Worm (Caenorhabditis elegans) whole organism, L4 larva: ENCODE results near the gene C34D4.4.
A peak's percentile ranks its signal among the peaks of the same experiment; 100 is the strongest.

ENCODE experiments used
- F10B5.3 ChIP-seq: sonication (generic microtip); optimal IDR thresholded peaks from 2 replicates; lab custom pipeline; 2016; ENCODE audit warnings: mild to moderate bottlenecking, missing genetic modification characterization, missing compliant biosample characterization
- F26F4.8 ChIP-seq: fragments of 200-800 bp; sonication (Bioruptor generic); conservative IDR thresholded peaks from 2 replicates; pipeline ENCODE4 v1.3.6; 2022; ENCODE audit warnings: missing genetic modification characterization, missing compliant biosample characterization
- R02D3.7 ChIP-seq: fragments of 150-350 bp; sonication (generic microtip); optimal IDR thresholded peaks from 3 replicates; lab custom pipeline; 2014; ENCODE audit warnings: missing biosample characterization, missing genetic modification characterization
- T20F7.1 ChIP-seq: fragments of 200-800 bp; sonication (Bioruptor generic); optimal IDR thresholded peaks from 2 replicates; lab custom pipeline; 2018; ENCODE audit warnings: mild to moderate bottlenecking, missing genetic modification characterization, missing compliant biosample characterization
- Y48G9A.11 ChIP-seq: fragments of 200-800 bp; sonication (Bioruptor generic); IDR thresholded peaks from 2 replicates; pipeline ENCODE4 v1.3.6; 2022; ENCODE audit warnings: missing genetic modification reagents, missing genetic modification characterization, missing compliant biosample characterization
- ZK337.2 ChIP-seq: fragments of 200-800 bp; sonication (Bioruptor generic); IDR thresholded peaks from 2 replicates; pipeline ENCODE4 v1.3.6; 2022; ENCODE audit warnings: missing genetic modification reagents, missing genetic modification characterization, missing compliant biosample characterization
- arid-1 ChIP-seq: fragments of 200-800 bp; sonication (Bioruptor generic); conservative IDR thresholded peaks from 2 replicates; pipeline ENCODE4 v1.3.6; 2022; ENCODE audit warnings: missing genetic modification reagents, missing genetic modification characterization, missing compliant biosample characterization
- ces-1 ChIP-seq: fragments of 150-350 bp; sonication (generic microtip); optimal IDR thresholded peaks from 4 replicates; lab custom pipeline; 2014; ENCODE audit warnings: missing biosample characterization, missing genetic modification reagents, missing genetic modification characterization
- daf-12 ChIP-seq: fragments of 150-350 bp; optimal IDR thresholded peaks from 2 replicates; lab custom pipeline; 2014; ENCODE audit warnings: missing biosample characterization, missing genetic modification reagents, missing genetic modification characterization
- daf-16 ChIP-seq, 3 experiments: sonication (generic microtip); optimal IDR thresholded peaks; 2 replicates each; lab custom pipeline; 2016 to 2017; ENCODE audit warnings: missing genetic modification characterization in 3 of 3, missing genetic modification reagents in 3 of 3, mild to moderate bottlenecking in 2 of 3, missing compliant biosample characterization in 2 of 3, missing biosample characterization in 1 of 3, moderate library complexity in 1 of 3
- daf-19 ChIP-seq: fragments of 200-800 bp; sonication (Bioruptor generic); conservative IDR thresholded peaks from 2 replicates; pipeline ENCODE4 v1.3.6; 2022; ENCODE audit warnings: missing genetic modification characterization, missing compliant biosample characterization
- daf-8 ChIP-seq: fragments of 200-800 bp; sonication (Bioruptor generic); IDR thresholded peaks from 2 replicates; pipeline ENCODE4 v1.3.6; 2022; ENCODE audit warnings: missing genetic modification characterization, missing compliant biosample characterization
- dmd-6 ChIP-seq: fragments of 200-800 bp; sonication (Bioruptor generic); IDR thresholded peaks from 2 replicates; pipeline ENCODE4 v1.3.6; 2022; ENCODE audit warnings: missing genetic modification reagents, missing genetic modification characterization, missing compliant biosample characterization
- dve-1 ChIP-seq: sonication (generic microtip); optimal IDR thresholded peaks from 2 replicates; lab custom pipeline; 2017; ENCODE audit warnings: antibody characterized with exemption, mild to moderate bottlenecking, missing genetic modification characterization, missing compliant biosample characterization; ENCODE audit not compliant: insufficient read depth
- egl-27 ChIP-seq: sonication (generic microtip); optimal IDR thresholded peaks from 3 replicates; lab custom pipeline; 2017; ENCODE audit warnings: missing biosample characterization, missing genetic modification reagents, missing genetic modification characterization
- egl-43 ChIP-seq: fragments of 200-800 bp; sonication (Bioruptor generic); IDR thresholded peaks from 2 replicates; pipeline ENCODE4 v1.3.6; 2022; ENCODE audit warnings: missing genetic modification reagents, missing genetic modification characterization, missing compliant biosample characterization
- fkh-10 ChIP-seq: fragments of 150-350 bp; optimal IDR thresholded peaks from 2 replicates; lab custom pipeline; 2014; ENCODE audit warnings: missing biosample characterization, missing genetic modification reagents, missing genetic modification characterization
- hlh-30 ChIP-seq: sonication (generic microtip); optimal IDR thresholded peaks from 2 replicates; lab custom pipeline; 2017; ENCODE audit warnings: antibody characterized with exemption, mild to moderate bottlenecking, missing genetic modification characterization, missing compliant biosample characterization; ENCODE audit not compliant: insufficient read depth
- hmg-1.1 ChIP-seq: fragments of 200-800 bp; sonication (Bioruptor generic); IDR thresholded peaks from 2 replicates; pipeline ENCODE4 v1.3.6; 2022; ENCODE audit warnings: missing genetic modification reagents, missing genetic modification characterization, missing compliant biosample characterization
- lim-7 ChIP-seq: fragments of 200-800 bp; sonication (Bioruptor generic); IDR thresholded peaks from 2 replicates; pipeline ENCODE4 v1.3.6; 2022; ENCODE audit warnings: missing genetic modification characterization, missing compliant biosample characterization
- lin-13 ChIP-seq: fragments of 150-350 bp; optimal IDR thresholded peaks from 2 replicates; lab custom pipeline; 2014; ENCODE audit warnings: missing biosample characterization, missing genetic modification reagents, missing genetic modification characterization
- lsy-2 ChIP-seq, 2 experiments: fragments of 150-350 bp in 1 of 2; sonication (generic microtip) in 1 of 2; optimal IDR thresholded peaks; 2 replicates each; lab custom pipeline; 2014 to 2017; ENCODE audit warnings: missing biosample characterization in 2 of 2, missing genetic modification characterization in 2 of 2
- mdt-29 ChIP-seq: fragments of 200-800 bp; sonication (Bioruptor generic); IDR thresholded peaks from 2 replicates; pipeline ENCODE4 v1.3.6; 2022; ENCODE audit warnings: missing genetic modification reagents, missing genetic modification characterization, missing compliant biosample characterization
- nhr-10 ChIP-seq: fragments of 150-350 bp; optimal IDR thresholded peaks from 2 replicates; lab custom pipeline; 2014; ENCODE audit warnings: missing biosample characterization, missing genetic modification characterization
- nhr-11 ChIP-seq: fragments of 150-350 bp; optimal IDR thresholded peaks from 2 replicates; lab custom pipeline; 2014; ENCODE audit warnings: missing biosample characterization, missing genetic modification characterization
- nhr-111 ChIP-seq: fragments of 200-800 bp; sonication (Bioruptor generic); optimal IDR thresholded peaks from 2 replicates; lab custom pipeline; 2018; ENCODE audit warnings: mild to moderate bottlenecking, missing genetic modification characterization, missing compliant biosample characterization
- nhr-237 ChIP-seq: sonication (generic microtip); optimal IDR thresholded peaks from 2 replicates; lab custom pipeline; 2017; ENCODE audit warnings: missing biosample characterization, missing genetic modification characterization
- nhr-41 ChIP-seq: fragments of 200-800 bp; sonication (Bioruptor generic); IDR thresholded peaks from 2 replicates; pipeline ENCODE4 v1.3.6; 2022; ENCODE audit warnings: missing genetic modification reagents, missing genetic modification characterization, missing compliant biosample characterization
- nhr-6 ChIP-seq: fragments of 150-350 bp; optimal IDR thresholded peaks from 2 replicates; lab custom pipeline; 2014; ENCODE audit warnings: missing biosample characterization, missing genetic modification characterization
- nhr-76 ChIP-seq: fragments of 150-350 bp; optimal IDR thresholded peaks from 2 replicates; lab custom pipeline; 2014; ENCODE audit warnings: missing biosample characterization, missing genetic modification characterization
- tag-97 ChIP-seq: fragments of 200-800 bp; sonication (Bioruptor generic); IDR thresholded peaks from 2 replicates; pipeline ENCODE4 v1.3.6; 2022; ENCODE audit warnings: missing genetic modification characterization, missing compliant biosample characterization
- unc-39 ChIP-seq: sonication (generic microtip); optimal IDR thresholded peaks from 2 replicates; lab custom pipeline; 2017; ENCODE audit warnings: missing biosample characterization, missing genetic modification characterization
- zip-11 ChIP-seq: fragments of 200-800 bp; sonication (Bioruptor generic); IDR thresholded peaks from 2 replicates; pipeline ENCODE4 v1.3.6; 2022; ENCODE audit warnings: missing genetic modification characterization, missing compliant biosample characterization

C34D4.4 gene

ce11 chrIV:7190409-7190808 is 41.2 kb downstream of the C34D4.4 start (continued):
- TF ChIP-seq dmd-6 (GFP tag; lab: Robert Waterston, UW): peak; percentile 89
- peak; percentile 63 for TF ChIP-seq T20F7.1 (GFP tag; lab: Kevin White, UChicago)
- TF ChIP-seq daf-16 (GFP tag; optimal IDR thresholded peaks at IDR 0.05; lab: Kevin White, UChicago): peak in 1 of 2 experiments; percentile 36
- peak; percentile 91 for TF ChIP-seq daf-16 (tag; optimal IDR thresholded peaks at IDR 0.05; lab: Kevin White, UChicago)
- TF ChIP-seq arid-1: no peak
- no peak for TF ChIP-seq lin-13
- TF ChIP-seq nhr-11 (tag; lab: Kevin White, UChicago): no peak
- TF ChIP-seq hlh-30 (tag; lab: Kevin White, UChicago): peak; percentile 67
- no peak for TF ChIP-seq fkh-10 (GFP tag; lab: Kevin White, UChicago)
- TF ChIP-seq, all 104 proteins: peak for 14

- TF ChIP-seq unc-39 (tag; lab: Kevin White, UChicago): no peak
- TF ChIP-seq F10B5.3 (tag; lab: Kevin White, UChicago): no peak
- TF ChIP-seq daf-12: no peak
Measured at ce11 chrIV:7191745-7192144, 42.6 kb downstream of the C34D4.4 start, which contains the start of gene R13A1.5. Gene R13A1.5 (minus strand): TSS chrIV:7191845.

- no peak for TF ChIP-seq egl-43
- no peak for TF ChIP-seq tag-97 (GFP tag; lab: Robert Waterston, UW)
- no peak for TF ChIP-seq mdt-29 (GFP tag; lab: Robert Waterston, UW)
- no peak for TF ChIP-seq Y48G9A.11 (GFP tag; lab: Robert Waterston, UW)
- TF ChIP-seq zip-11 (GFP tag; lab: Robert Waterston, UW): no peak
- TF ChIP-seq hmg-1.1 (GFP tag; lab: Robert Waterston, UW): no peak
- no peak for TF ChIP-seq T20F7.1 (GFP tag; lab: Kevin White, UChicago)
- no peak for TF ChIP-seq R02D3.7 (tag; lab: Kevin White, UChicago)
- no peak for TF ChIP-seq lsy-2 (tag; optimal IDR thresholded peaks at IDR 0.05; lab: Kevin White, UChicago)
- no peak for TF ChIP-seq ces-1 (GFP tag; lab: Kevin White, UChicago)
- TF ChIP-seq ZK337.2 (GFP tag; lab: Robert Waterston, UW): no peak
Measured at ce11 chrIV:7195734-7196133, 46.6 kb downstream of the C34D4.4 start, which contains the start of gene best-16. Gene best-16 (minus strand): TSS chrIV:7195834.

- no peak for TF ChIP-seq F26F4.8 (GFP tag; lab: Robert Waterston, UW)
- TF ChIP-seq daf-8 (GFP tag; lab: Robert Waterston, UW): no peak
- no peak for TF ChIP-seq nhr-237 (tag; lab: Kevin White, UChicago)
- no peak for TF ChIP-seq nhr-76 (tag; lab: Kevin White, UChicago)
- no peak for TF ChIP-seq nhr-6 (tag; lab: Kevin White, UChicago)
- TF ChIP-seq egl-27 (tag; lab: Kevin White, UChicago): no peak
- TF ChIP-seq nhr-111: no peak
- no peak for TF ChIP-seq T20F7.1 (GFP tag; lab: Kevin White, UChicago)
- TF ChIP-seq daf-19 (GFP tag; lab: Robert Waterston, UW): no peak
- no peak for TF ChIP-seq dve-1
- no peak for TF ChIP-seq Y48G9A.11 (GFP tag; lab: Robert Waterston, UW)
- TF ChIP-seq daf-12: no peak
- no peak for TF ChIP-seq arid-1
- TF ChIP-seq nhr-41 (GFP tag; lab: Robert Waterston, UW): no peak
- TF ChIP-seq hlh-30 (tag; lab: Kevin White, UChicago): no peak
- no peak for TF ChIP-seq egl-43
- TF ChIP-seq lim-7 (GFP tag; lab: Robert Waterston, UW): no peak
- no peak for TF ChIP-seq dmd-6 (GFP tag; lab: Robert Waterston, UW)
- TF ChIP-seq nhr-10: no peak
Measured at ce11 chrIV:7196853-7197252, 47.7 kb downstream of the C34D4.4 start, which contains the start of gene unc-8. Gene unc-8 (plus strand): TSS chrIV:7197153.
